Worm (Caenorhabditis elegans) whole organism, L3 larva: ENCODE measurements around the gene Y51A2D.18.
A peak's percentile ranks its signal among the peaks of the same experiment; 100 is the strongest.

Experiments
- R02D3.7 ChIP-seq: fragments of 150-350 bp; optimal IDR thresholded peaks from 2 replicates; lab custom pipeline; 2014; ENCODE audit warnings: missing biosample characterization, missing genetic modification characterization
- ZK546.5 ChIP-seq: sonication (generic microtip); optimal IDR thresholded peaks from 2 replicates; lab custom pipeline; 2017; ENCODE audit warnings: missing biosample characterization, missing genetic modification characterization
- ama-1 ChIP-seq: fragments of 150-350 bp; optimal IDR thresholded peaks from 2 replicates; lab custom pipeline; 2018
- ceh-16 ChIP-seq: sonication (generic microtip); optimal IDR thresholded peaks from 2 replicates; lab custom pipeline; 2017; ENCODE audit warnings: missing biosample characterization, missing genetic modification characterization
- ceh-28 ChIP-seq: fragments of 150-350 bp; optimal IDR thresholded peaks from 2 replicates; lab custom pipeline; 2014; ENCODE audit warnings: missing biosample characterization, missing genetic modification reagents, missing genetic modification characterization
- ceh-82 ChIP-seq: fragments of 150-350 bp; optimal IDR thresholded peaks from 2 replicates; lab custom pipeline; 2014; ENCODE audit warnings: missing biosample characterization, missing genetic modification characterization
- ceh-9 ChIP-seq: sonication (generic microtip); optimal IDR thresholded peaks from 2 replicates; lab custom pipeline; 2018; ENCODE audit warnings: missing biosample characterization, missing genetic modification characterization
- daf-12 ChIP-seq: fragments of 150-350 bp; optimal IDR thresholded peaks from 2 replicates; lab custom pipeline; 2014; ENCODE audit warnings: missing biosample characterization, missing genetic modification reagents, missing genetic modification characterization
- egl-27 ChIP-seq: sonication (generic microtip); optimal IDR thresholded peaks from 4 replicates; lab custom pipeline; 2017; ENCODE audit warnings: missing biosample characterization, missing genetic modification reagents, missing genetic modification characterization
- egl-5 ChIP-seq: fragments of 150-350 bp; optimal IDR thresholded peaks from 2 replicates; lab custom pipeline; 2017; ENCODE audit warnings: missing biosample characterization, missing genetic modification reagents, missing genetic modification characterization, inconsistent platforms
- elt-1 ChIP-seq: fragments of 150-350 bp; optimal IDR thresholded peaks from 2 replicates; lab custom pipeline; 2014; ENCODE audit warnings: missing biosample characterization, missing genetic modification characterization
- elt-3 ChIP-seq, 3 experiments: fragments of 150-350 bp in 1 of 3; sonication (generic microtip) in 2 of 3; optimal IDR thresholded peaks; 2 replicates in 2 of 3; 4 replicates in 1 of 3; lab custom pipeline; 2014 to 2017; ENCODE audit warnings: missing biosample characterization in 3 of 3, missing genetic modification characterization in 3 of 3
- eor-1 ChIP-seq, 2 experiments: fragments of 150-350 bp; optimal IDR thresholded peaks; 2 replicates each; lab custom pipeline; 2014 to 2018; ENCODE audit warnings: missing biosample characterization in 2 of 2, missing genetic modification characterization in 2 of 2
- fkh-10 ChIP-seq: sonication (generic microtip); optimal IDR thresholded peaks from 2 replicates; lab custom pipeline; 2017; ENCODE audit warnings: missing biosample characterization, missing genetic modification reagents, missing genetic modification characterization
- fkh-2 ChIP-seq: fragments of 150-350 bp; optimal IDR thresholded peaks from 2 replicates; lab custom pipeline; 2014; ENCODE audit warnings: missing biosample characterization, missing genetic modification reagents, missing genetic modification characterization
- hmg-11 ChIP-seq: sonication (generic microtip); optimal IDR thresholded peaks from 2 replicates; lab custom pipeline; 2016; ENCODE audit warnings: missing genetic modification characterization, missing compliant biosample characterization
- jun-1 ChIP-seq: fragments of 150-350 bp; optimal IDR thresholded peaks from 2 replicates; lab custom pipeline; 2014; ENCODE audit warnings: missing biosample characterization, missing genetic modification reagents, missing genetic modification characterization
- lin-15B ChIP-seq: fragments of 150-350 bp; optimal IDR thresholded peaks from 2 replicates; lab custom pipeline; 2014; ENCODE audit warnings: missing biosample characterization, missing genetic modification characterization
- lsy-12 ChIP-seq: sonication (generic microtip); optimal IDR thresholded peaks from 2 replicates; lab custom pipeline; 2016; ENCODE audit warnings: mild to moderate bottlenecking, missing genetic modification characterization, missing compliant biosample characterization
- nfya-1 ChIP-seq: sonication (generic microtip); optimal IDR thresholded peaks from 2 replicates; lab custom pipeline; 2017; ENCODE audit warnings: missing genetic modification characterization, mild to moderate bottlenecking, missing compliant biosample characterization, antibody characterized with exemption, moderate library complexity; ENCODE audit not compliant: insufficient read depth
- nhr-11 ChIP-seq: fragments of 150-350 bp; optimal IDR thresholded peaks from 2 replicates; lab custom pipeline; 2014; ENCODE audit warnings: missing biosample characterization, missing genetic modification characterization
- nhr-23 ChIP-seq: fragments of 150-350 bp; optimal IDR thresholded peaks from 2 replicates; lab custom pipeline; 2014; ENCODE audit warnings: missing biosample characterization, missing genetic modification reagents, missing genetic modification characterization
- nhr-237 ChIP-seq: fragments of 150-350 bp; optimal IDR thresholded peaks from 2 replicates; lab custom pipeline; 2014; ENCODE audit warnings: missing biosample characterization, missing genetic modification characterization
- nhr-25 ChIP-seq: sonication (generic microtip); optimal IDR thresholded peaks from 2 replicates; lab custom pipeline; 2017; ENCODE audit warnings: missing biosample characterization, missing genetic modification characterization
- nhr-43 ChIP-seq: sonication (generic microtip); optimal IDR thresholded peaks from 2 replicates; lab custom pipeline; 2016; ENCODE audit warnings: mild to moderate bottlenecking, missing genetic modification characterization, missing compliant biosample characterization; ENCODE audit not compliant: poor library complexity, severe bottlenecking
- nhr-67 ChIP-seq: fragments of 150-350 bp; optimal IDR thresholded peaks from 2 replicates; lab custom pipeline; 2014; ENCODE audit warnings: missing biosample characterization, missing genetic modification characterization
- pha-4 ChIP-seq: fragments of 150-350 bp; optimal IDR thresholded peaks from 2 replicates; lab custom pipeline; 2014; ENCODE audit warnings: missing biosample characterization, missing genetic modification reagents, missing genetic modification characterization
- pqm-1 ChIP-seq: fragments of 150-350 bp; optimal IDR thresholded peaks from 2 replicates; lab custom pipeline; 2017; ENCODE audit warnings: missing biosample characterization, missing genetic modification characterization, inconsistent platforms
- sea-2 ChIP-seq: fragments of 150-350 bp; sonication (generic microtip); optimal IDR thresholded peaks from 4 replicates; lab custom pipeline; 2014; ENCODE audit warnings: missing biosample characterization, missing genetic modification reagents, missing genetic modification characterization
- skn-1 ChIP-seq: fragments of 150-350 bp; optimal IDR thresholded peaks from 2 replicates; lab custom pipeline; 2014; ENCODE audit warnings: missing biosample characterization, missing genetic modification characterization
- snpc-4 ChIP-seq: fragments of 150-350 bp; optimal IDR thresholded peaks from 2 replicates; lab custom pipeline; 2014; ENCODE audit warnings: missing biosample characterization, missing genetic modification characterization
- tbx-2 ChIP-seq: sonication (generic microtip); optimal IDR thresholded peaks from 2 replicates; lab custom pipeline; 2016; ENCODE audit warnings: mild to moderate bottlenecking, missing genetic modification characterization, missing compliant biosample characterization
- unc-39 ChIP-seq: sonication (generic microtip); optimal IDR thresholded peaks from 4 replicates; lab custom pipeline; 2017; ENCODE audit warnings: missing biosample characterization, missing genetic modification characterization
- zag-1 ChIP-seq: fragments of 150-350 bp; optimal IDR thresholded peaks from 2 replicates; lab custom pipeline; 2014; ENCODE audit warnings: missing biosample characterization, missing genetic modification characterization
- ztf-11 ChIP-seq: fragments of 150-350 bp; optimal IDR thresholded peaks from 2 replicates; lab custom pipeline; 2014; ENCODE audit warnings: missing biosample characterization, missing genetic modification characterization
- ztf-4 ChIP-seq: fragments of 150-350 bp; optimal IDR thresholded peaks from 2 replicates; lab custom pipeline; 2014; ENCODE audit warnings: missing biosample characterization, missing genetic modification characterization

The Y51A2D.18 gene

DNA sequence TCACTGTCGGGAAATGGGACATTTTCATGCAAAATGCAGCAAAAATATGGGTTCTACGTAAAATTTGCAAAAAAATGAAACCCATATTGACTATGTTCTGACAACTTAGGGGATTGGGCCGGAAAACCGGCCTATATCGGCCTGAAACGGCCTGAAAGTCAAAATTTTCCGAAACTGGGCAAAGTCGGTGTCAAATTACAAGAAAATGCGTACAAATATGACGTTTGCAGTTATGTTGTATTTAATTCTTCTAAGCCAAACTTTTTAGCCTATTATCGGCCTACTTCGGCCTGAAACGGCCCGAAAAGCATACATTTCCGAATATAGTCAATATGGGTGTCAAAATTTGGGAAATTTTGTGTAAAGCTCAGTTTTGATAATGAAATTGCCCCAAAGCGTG lies 24.8 kb upstream of the Y51A2D.18 start:
- TF ChIP-seq nfya-1 (tag; lab: Kevin White, UChicago) (no peak), zag-1 (tag; lab: Kevin White, UChicago) (no peak), snpc-4 (tag; lab: Kevin White, UChicago) (no peak), nhr-237 (tag; lab: Kevin White, UChicago) (no peak), ZK546.5 (no peak), elt-1 (no peak), ceh-28 (no peak), elt-3 (tag; optimal IDR thresholded peaks at IDR 0.05; lab: Kevin White, UChicago) (no peak), nhr-43 (tag; lab: Kevin White, UChicago) (no peak), lsy-12 (tag; lab: Kevin White, UChicago) (no peak), pha-4 (tag; lab: Kevin White, UChicago) (no peak), tbx-2 (tag; lab: Kevin White, UChicago) (no peak), nhr-11 (tag; lab: Kevin White, UChicago) (no peak), ceh-9 (tag; lab: Kevin White, UChicago) (no peak), egl-5 (tag; lab: Kevin White, UChicago) (no peak), fkh-2 (tag; lab: Kevin White, UChicago) (no peak), nhr-67 (no peak)

DNA sequence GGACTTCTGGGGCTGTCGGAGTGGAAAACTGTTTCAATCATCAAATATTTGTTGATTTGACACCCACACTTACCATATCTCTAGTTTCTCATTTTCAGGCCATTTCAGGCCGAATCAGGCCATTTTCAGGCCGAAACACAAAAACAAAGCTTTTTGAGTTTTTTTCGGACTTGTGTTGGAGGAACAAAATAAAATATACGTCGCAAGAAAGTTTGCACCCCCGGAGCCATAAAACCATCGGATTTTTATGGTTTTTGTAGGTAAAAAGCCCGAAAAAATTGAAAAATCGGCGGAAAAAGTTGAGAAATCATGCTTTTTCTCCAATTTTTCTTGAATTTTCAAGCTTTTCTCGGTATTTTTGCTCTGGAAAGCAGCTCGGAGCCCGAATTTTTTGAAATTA lies 21.5 kb upstream of the Y51A2D.18 start, which contains the start of gene Y51A2D.1:
Y51A2D.1 (plus strand) TSS at position 301 of the 400 bp plus-strand sequence.
- TF ChIP-seq snpc-4 (tag; lab: Kevin White, UChicago) (no peak), nhr-25 (tag; lab: Kevin White, UChicago) (no peak), pqm-1 (no peak), nhr-23 (no peak), tbx-2 (tag; lab: Kevin White, UChicago) (no peak), egl-27 (no peak), elt-3 (tag; optimal IDR thresholded peaks at IDR 0.05; lab: Kevin White, UChicago) (no peak), ama-1 (lab: Kevin White, UChicago) (no peak), fkh-2 (tag; lab: Kevin White, UChicago) (no peak), unc-39 (tag; lab: Kevin White, UChicago) (no peak), ztf-4 (tag; lab: Kevin White, UChicago) (no peak), ceh-28 (no peak), eor-1 (tag; optimal IDR thresholded peaks at IDR 0.05; lab: Kevin White, UChicago) (no peak), nhr-67 (no peak), daf-12 (tag; lab: Kevin White, UChicago) (no peak), ceh-82 (tag; lab: Kevin White, UChicago) (no peak), lin-15B (no peak), nfya-1 (tag; lab: Kevin White, UChicago) (no peak), zag-1 (tag; lab: Kevin White, UChicago) (no peak), lsy-12 (tag; lab: Kevin White, UChicago) (no peak)

DNA sequence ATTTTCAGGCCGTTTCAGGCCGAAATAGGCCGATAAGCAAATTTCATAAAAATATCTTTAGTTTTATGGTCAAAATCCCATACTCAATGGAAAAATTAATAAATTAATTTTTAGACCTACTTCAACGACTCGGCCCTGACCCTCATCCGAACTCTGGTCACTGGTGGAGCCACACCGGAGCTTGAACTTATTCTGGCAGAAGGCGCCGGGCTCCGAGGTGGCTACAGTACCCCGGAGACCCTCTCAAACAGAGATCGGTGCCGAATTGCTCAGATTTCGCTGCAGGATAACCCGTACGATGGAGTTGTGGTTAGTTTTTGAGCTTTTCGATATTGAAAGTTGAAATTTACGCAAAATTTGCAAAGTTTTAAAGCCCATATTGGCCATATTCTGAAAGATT lies 19.7 kb upstream of the Y51A2D.18 start:
- TF ChIP-seq ztf-11 (tag; lab: Kevin White, UChicago) (no peak), daf-12 (tag; lab: Kevin White, UChicago) (no peak), sea-2 (no peak), fkh-10 (GFP tag; lab: Kevin White, UChicago) (no peak), jun-1 (tag; lab: Kevin White, UChicago) (no peak), snpc-4 (tag; lab: Kevin White, UChicago) (no peak), R02D3.7 (no peak), unc-39 (tag; lab: Kevin White, UChicago) (no peak), pqm-1 (no peak)

DNA sequence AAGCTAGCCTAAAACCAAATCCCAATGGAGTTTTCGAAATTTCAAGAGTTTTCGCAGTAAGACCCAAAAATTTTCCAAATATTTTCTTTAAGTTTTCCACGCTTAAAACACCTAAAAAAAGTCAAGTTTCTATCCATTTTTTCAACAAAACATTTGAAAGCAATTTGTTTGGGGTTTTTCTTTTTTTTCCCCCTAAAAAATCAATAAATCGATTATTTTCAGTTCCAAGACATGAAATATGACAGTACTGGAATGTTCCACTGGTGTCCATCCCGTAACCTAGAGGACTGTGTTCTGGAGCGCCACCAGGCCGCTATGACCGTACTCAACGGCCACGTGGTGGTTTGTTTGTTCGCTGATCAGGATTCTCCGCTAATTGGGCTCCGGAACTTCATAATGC lies 17.6 kb upstream of the Y51A2D.18 start:
- TF ChIP-seq ceh-28 (peak; percentile 56), elt-1 (no peak)
- TF ChIP-seq, all 47 proteins: peak for 1

DNA sequence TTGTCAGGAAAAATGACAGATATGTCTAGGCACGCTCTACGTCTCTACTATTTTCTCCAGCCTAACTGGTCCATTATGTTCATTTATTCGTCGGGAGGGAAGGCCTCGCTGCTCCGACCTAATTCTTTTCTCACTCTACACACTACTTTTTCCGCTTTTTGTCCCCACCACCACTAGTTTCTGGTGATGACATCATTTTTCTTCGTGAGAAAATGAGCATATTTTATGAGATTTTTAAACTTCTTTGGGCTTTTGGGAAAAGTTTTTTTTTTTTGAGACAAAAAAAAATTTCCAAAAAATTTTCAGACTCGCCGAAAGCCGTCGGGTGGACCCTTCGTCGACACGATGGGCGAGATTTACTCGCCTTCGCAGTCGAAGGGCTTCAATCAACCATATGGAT lies 4.9 kb upstream of the Y51A2D.18 start, which contains the start of gene slo-1:
slo-1 (plus strand) TSS at position 301 of the 400 bp plus-strand sequence.
- no peak for TF ChIP-seq fkh-10 (GFP tag; lab: Kevin White, UChicago)
- no peak for TF ChIP-seq skn-1 (tag; lab: Kevin White, UChicago)
- no peak for TF ChIP-seq hmg-11 (tag; lab: Kevin White, UChicago)
- no peak for TF ChIP-seq nhr-23
- no peak for TF ChIP-seq ceh-82 (tag; lab: Kevin White, UChicago)
- no peak for TF ChIP-seq ceh-16 (tag; lab: Kevin White, UChicago)
- TF ChIP-seq lin-15B: no peak
- TF ChIP-seq eor-1 (tag; optimal IDR thresholded peaks at IDR 0.05; lab: Kevin White, UChicago): no peak
